Worm (Caenorhabditis elegans) whole organism, midembryonic: Measurements from ENCODE around the gene mdt-20.

Experiments used
- T22C8.4 ChIP-seq: fragments of 200-800 bp; sonication (Bioruptor generic); IDR thresholded peaks from 2 replicates; pipeline ENCODE4 v1.3.6; 2022; ENCODE audit warnings: missing genetic modification characterization, missing compliant biosample characterization
- cog-1 ChIP-seq: sonication (generic microtip); optimal IDR thresholded peaks from 2 replicates; lab custom pipeline; 2016; ENCODE audit warnings: missing genetic modification characterization, missing compliant biosample characterization
- flt-1 ChIP-seq: fragments of 200-800 bp; sonication (Bioruptor generic); IDR thresholded peaks from 2 replicates; pipeline ENCODE4 v1.3.6; 2022; ENCODE audit warnings: missing genetic modification characterization, missing compliant biosample characterization
- klf-2 ChIP-seq: fragments of 200-800 bp; sonication (Bioruptor generic); conservative IDR thresholded peaks from 2 replicates; pipeline ENCODE4 v1.3.6; 2022; ENCODE audit warnings: missing genetic modification reagents, missing genetic modification characterization, missing compliant biosample characterization
- med-1 ChIP-seq: sonication (generic microtip); optimal IDR thresholded peaks from 2 replicates; lab custom pipeline; 2017; ENCODE audit warnings: missing genetic modification characterization, mild to moderate bottlenecking, missing compliant biosample characterization, antibody characterized with exemption, missing genetic modification reagents; ENCODE audit not compliant: insufficient read depth
- ref-1 ChIP-seq: fragments of 200-800 bp; sonication (Bioruptor generic); conservative IDR thresholded peaks from 2 replicates; pipeline ENCODE4 v1.3.6; 2022; ENCODE audit warnings: missing genetic modification reagents, missing genetic modification characterization, missing compliant biosample characterization
- tab-1 ChIP-seq: fragments of 200-800 bp; sonication (Bioruptor generic); IDR thresholded peaks from 2 replicates; pipeline ENCODE4 v1.3.6; 2022; ENCODE audit warnings: missing genetic modification characterization, missing compliant biosample characterization
- ztf-23 ChIP-seq: fragments of 200-800 bp; sonication (Bioruptor generic); IDR thresholded peaks from 2 replicates; pipeline ENCODE4 v1.3.6; 2022; ENCODE audit warnings: missing genetic modification reagents, missing genetic modification characterization, missing compliant biosample characterization
- ztf-29 ChIP-seq: fragments of 200-800 bp; sonication (Bioruptor generic); IDR thresholded peaks from 2 replicates; pipeline ENCODE4 v1.3.6; 2022; ENCODE audit warnings: missing genetic modification reagents, missing genetic modification characterization, missing compliant biosample characterization

Gene mdt-20

DNA sequence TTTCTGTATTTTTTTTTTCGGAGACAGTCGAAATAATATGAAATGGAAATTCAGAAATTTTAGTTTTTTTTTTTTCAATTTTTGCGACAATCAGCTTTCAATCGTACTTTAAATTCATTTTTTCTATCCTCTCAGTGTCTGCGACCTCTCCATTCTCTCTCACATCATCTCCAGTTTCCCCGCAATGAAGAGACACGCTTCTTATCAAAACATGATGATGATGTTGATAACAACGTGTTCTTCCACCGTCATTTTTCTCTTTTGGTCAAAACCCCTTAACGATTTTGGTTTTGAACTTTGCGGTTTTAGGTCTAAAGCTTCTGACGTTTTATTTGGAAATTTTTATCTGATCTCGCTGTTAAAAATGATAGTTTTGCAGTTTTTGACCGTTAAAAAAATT lies 21.7 kb downstream of the mdt-20 start:
- no peak for TF ChIP-seq tab-1 (GFP tag; lab: Robert Waterston, UW)
- no peak for TF ChIP-seq klf-2
- TF ChIP-seq ref-1, result no peak
- no peak for TF ChIP-seq ztf-29 (GFP tag; lab: Robert Waterston, UW)
- no peak for TF ChIP-seq flt-1 (GFP tag; lab: Robert Waterston, UW)
- no peak for TF ChIP-seq ztf-23 (GFP tag; lab: Robert Waterston, UW)
- no peak for TF ChIP-seq med-1 (GFP tag; lab: Kevin White, UChicago)
- no peak for TF ChIP-seq cog-1 (tag; lab: Kevin White, UChicago)
- no peak for TF ChIP-seq T22C8.4 (GFP tag; lab: Robert Waterston, UW)

DNA sequence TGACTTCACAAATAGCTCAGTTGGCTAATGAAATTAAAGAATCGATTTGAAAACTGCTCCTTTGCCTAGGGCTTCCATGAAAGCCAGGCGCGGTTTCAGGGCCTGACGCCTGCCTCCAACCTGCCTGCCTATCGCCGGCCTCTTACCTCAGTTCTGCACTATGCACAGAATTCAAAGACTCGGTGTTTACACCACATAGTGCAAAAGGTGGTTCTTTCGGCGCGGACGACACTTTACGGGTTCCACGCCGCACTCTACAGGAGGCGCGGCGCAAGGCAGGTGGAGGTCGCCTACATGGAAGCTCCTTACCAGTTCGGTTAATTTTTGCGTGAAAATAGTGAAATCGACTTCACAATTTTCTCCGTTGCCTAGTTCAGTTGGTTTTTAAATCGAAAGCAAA lies 22.2 kb downstream of the mdt-20 start:
- TF ChIP-seq cog-1 (tag; lab: Kevin White, UChicago) (no peak), flt-1 (GFP tag; lab: Robert Waterston, UW) (no peak), tab-1 (GFP tag; lab: Robert Waterston, UW) (no peak), med-1 (GFP tag; lab: Kevin White, UChicago) (no peak), ztf-29 (GFP tag; lab: Robert Waterston, UW) (no peak), ztf-23 (GFP tag; lab: Robert Waterston, UW) (no peak), ref-1 (no peak), klf-2 (no peak), T22C8.4 (GFP tag; lab: Robert Waterston, UW) (no peak)

DNA sequence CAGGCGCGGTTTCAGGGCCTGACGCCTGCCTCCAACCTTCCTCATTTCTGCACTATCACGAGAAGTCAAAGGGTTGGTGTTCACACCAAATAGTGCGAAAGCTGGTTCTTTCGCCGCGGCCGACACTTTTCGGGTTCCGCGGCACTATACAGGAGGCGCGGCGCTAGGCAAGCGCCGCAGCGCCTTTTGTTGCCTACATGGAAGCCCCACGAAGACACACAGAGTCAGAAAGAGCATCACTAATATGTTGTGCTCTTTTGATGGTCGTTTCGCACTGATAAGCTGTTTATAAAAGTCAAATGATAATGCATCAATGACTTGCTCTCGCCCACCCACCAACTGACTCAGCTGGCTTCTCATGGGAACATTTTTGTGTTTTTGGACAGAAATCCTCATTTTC lies 24.3 kb downstream of the mdt-20 start:
- TF ChIP-seq ztf-23 (GFP tag; lab: Robert Waterston, UW) (no peak), cog-1 (tag; lab: Kevin White, UChicago) (no peak), T22C8.4 (GFP tag; lab: Robert Waterston, UW) (no peak), flt-1 (GFP tag; lab: Robert Waterston, UW) (no peak), klf-2 (no peak), med-1 (GFP tag; lab: Kevin White, UChicago) (no peak), ref-1 (no peak), ztf-29 (GFP tag; lab: Robert Waterston, UW) (no peak), tab-1 (GFP tag; lab: Robert Waterston, UW) (no peak)

DNA sequence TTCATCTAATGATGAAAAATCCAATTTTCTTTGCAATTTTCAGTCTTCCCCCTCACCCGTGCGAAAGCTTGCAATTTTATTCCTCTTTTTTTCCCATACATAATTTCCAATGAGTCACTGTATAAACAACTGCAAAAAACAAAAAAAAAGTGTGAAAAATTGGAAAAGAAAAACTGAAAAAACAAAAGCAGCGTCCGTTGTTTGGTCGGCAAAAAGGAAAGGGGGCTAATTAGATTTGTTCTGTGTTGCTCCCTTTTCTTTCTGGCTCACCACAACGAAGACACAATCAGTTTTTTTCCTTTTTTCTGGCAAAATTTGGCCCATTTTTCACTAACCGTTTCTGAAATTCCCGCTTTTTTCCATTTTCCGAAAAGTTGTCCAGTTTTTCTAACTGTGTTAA lies 24.8 kb downstream of the mdt-20 start:
- TF ChIP-seq tab-1 (GFP tag; lab: Robert Waterston, UW) (no peak), T22C8.4 (GFP tag; lab: Robert Waterston, UW) (no peak), ztf-29 (GFP tag; lab: Robert Waterston, UW) (no peak), flt-1 (GFP tag; lab: Robert Waterston, UW) (no peak), med-1 (GFP tag; lab: Kevin White, UChicago) (no peak), klf-2 (no peak), ztf-23 (GFP tag; lab: Robert Waterston, UW) (no peak), cog-1 (tag; lab: Kevin White, UChicago) (no peak), ref-1 (no peak)

DNA sequence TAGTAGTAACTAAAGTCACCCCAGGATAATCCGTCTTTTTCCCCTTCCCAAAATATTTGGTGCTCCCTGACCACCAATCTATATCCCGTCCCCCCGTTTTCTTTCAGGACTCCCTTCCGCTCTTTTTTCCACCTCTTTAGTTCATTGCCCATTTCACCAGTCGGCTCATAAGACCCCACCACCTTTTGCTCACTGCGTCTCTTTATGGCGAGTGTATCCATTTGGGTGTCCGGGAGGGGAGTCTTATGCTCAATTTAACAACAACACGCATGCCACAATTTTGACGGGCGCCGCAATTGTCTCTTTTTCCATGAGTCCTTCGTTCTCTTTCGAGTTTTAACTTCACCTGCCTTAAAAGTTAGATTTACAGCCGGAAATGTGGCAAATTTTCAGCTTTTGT lies 25.6 kb downstream of the mdt-20 start:
- TF ChIP-seq flt-1 (GFP tag; lab: Robert Waterston, UW) (no peak), klf-2 (no peak), ref-1 (no peak), cog-1 (tag; lab: Kevin White, UChicago) (no peak), ztf-23 (GFP tag; lab: Robert Waterston, UW) (no peak)

DNA sequence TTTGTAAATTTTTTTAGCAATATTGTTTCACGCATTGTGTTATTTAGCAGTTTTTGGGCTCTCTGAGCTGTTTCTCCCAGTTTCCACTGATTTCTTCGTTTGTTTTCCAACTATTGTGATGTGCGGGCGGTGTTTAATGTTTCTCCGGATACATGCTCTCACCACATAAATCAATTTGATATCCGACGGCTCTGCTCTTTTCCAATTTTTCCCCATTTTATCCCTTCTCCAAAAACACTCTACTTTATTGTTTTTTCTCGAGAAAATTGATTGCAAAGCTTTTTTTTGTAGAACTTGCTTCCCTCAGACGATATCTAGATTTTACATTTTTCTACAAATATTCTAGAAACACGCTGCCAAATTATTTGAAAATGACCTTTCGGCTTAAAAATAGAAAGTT lies 27.9 kb downstream of the mdt-20 start:
- no peak for TF ChIP-seq ztf-23 (GFP tag; lab: Robert Waterston, UW)
- TF ChIP-seq med-1 (GFP tag; lab: Kevin White, UChicago), result no peak
- TF ChIP-seq cog-1 (tag; lab: Kevin White, UChicago), result no peak
- TF ChIP-seq ref-1, result no peak
- no peak for TF ChIP-seq T22C8.4 (GFP tag; lab: Robert Waterston, UW)
- TF ChIP-seq ztf-29 (GFP tag; lab: Robert Waterston, UW), result no peak
- no peak for TF ChIP-seq klf-2
- no peak for TF ChIP-seq tab-1 (GFP tag; lab: Robert Waterston, UW)
- no peak for TF ChIP-seq flt-1 (GFP tag; lab: Robert Waterston, UW)

DNA sequence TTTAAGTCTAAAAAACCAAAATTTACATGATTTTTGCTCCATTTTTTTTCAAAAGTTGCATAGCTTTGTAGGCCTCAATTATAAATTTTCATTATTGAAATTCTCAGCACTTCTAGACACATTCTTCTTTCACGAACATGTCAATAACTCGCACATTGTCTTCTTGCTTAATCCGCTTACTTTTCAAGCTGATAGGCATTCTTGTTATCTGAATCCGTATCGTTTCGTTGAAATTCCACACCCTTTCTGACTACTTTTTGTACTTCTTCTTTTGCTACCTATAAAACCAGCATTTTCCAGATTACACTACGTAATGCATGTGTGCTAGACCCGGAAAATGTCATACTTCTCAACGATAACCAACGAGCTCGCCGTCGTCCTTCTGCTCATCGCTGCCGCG lies 28.7 kb downstream of the mdt-20 start, which contains the start of gene W09G12.9:
Gene W09G12.9 (plus strand): TSS at position 301 of the 400 bp plus-strand sequence.
- no peak for TF ChIP-seq ztf-29 (GFP tag; lab: Robert Waterston, UW)
- no peak for TF ChIP-seq ztf-23 (GFP tag; lab: Robert Waterston, UW)
- TF ChIP-seq ref-1, result no peak
- no peak for TF ChIP-seq flt-1 (GFP tag; lab: Robert Waterston, UW)
- no peak for TF ChIP-seq med-1 (GFP tag; lab: Kevin White, UChicago)
- no peak for TF ChIP-seq klf-2
- no peak for TF ChIP-seq T22C8.4 (GFP tag; lab: Robert Waterston, UW)
- TF ChIP-seq cog-1 (tag; lab: Kevin White, UChicago), result no peak
- no peak for TF ChIP-seq tab-1 (GFP tag; lab: Robert Waterston, UW)

DNA sequence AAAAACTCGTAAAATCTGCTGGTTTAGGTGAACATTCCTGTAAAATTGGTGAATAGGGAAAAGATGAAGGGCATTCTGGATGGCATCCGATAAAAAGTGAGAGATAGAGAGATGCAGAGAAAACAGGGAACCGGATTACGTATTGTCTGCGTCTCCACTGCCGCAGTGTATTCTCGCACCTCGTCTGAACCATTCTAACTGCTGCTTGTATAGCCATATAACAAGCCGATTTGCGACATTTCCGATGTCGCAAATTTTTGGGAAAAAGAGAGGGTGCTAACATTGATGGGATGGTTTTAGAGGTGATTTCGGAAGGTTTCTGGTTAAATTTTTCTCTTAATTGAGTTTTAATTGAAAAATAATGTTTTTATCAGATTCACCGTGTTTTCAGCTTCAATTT lies 33.6 kb downstream of the mdt-20 start, which contains the start of gene W09G12.10:
Gene W09G12.10 (minus strand): TSS at position 121 of the 400 bp plus-strand sequence.
- TF ChIP-seq ztf-23 (GFP tag; lab: Robert Waterston, UW) (no peak), ztf-29 (GFP tag; lab: Robert Waterston, UW) (no peak), ref-1 (no peak), flt-1 (GFP tag; lab: Robert Waterston, UW) (no peak), cog-1 (tag; lab: Kevin White, UChicago) (no peak), tab-1 (GFP tag; lab: Robert Waterston, UW) (no peak), T22C8.4 (GFP tag; lab: Robert Waterston, UW) (no peak), klf-2 (no peak)

DNA sequence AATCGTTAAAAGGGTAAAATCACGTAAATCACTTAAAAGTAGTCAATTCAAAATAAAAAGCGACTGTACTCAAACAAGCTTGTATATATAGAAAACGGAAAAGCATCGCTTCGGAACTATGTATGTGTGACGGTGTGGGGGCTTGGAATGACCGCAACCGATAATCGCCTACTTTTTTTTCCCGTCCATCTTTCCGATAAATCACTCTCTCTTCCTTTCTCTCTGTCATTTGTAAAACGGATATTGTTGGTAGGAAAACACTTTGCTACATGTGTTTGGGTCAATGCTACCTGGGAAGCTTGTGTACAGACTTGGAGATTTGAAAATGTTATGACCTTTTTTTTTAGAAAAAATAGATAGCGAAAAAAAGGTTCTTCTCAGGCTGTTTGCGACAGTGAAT lies 37.2 kb downstream of the mdt-20 start:
- TF ChIP-seq med-1 (GFP tag; lab: Kevin White, UChicago) (no peak), ztf-29 (GFP tag; lab: Robert Waterston, UW) (no peak), klf-2 (no peak), T22C8.4 (GFP tag; lab: Robert Waterston, UW) (no peak), flt-1 (GFP tag; lab: Robert Waterston, UW) (no peak), tab-1 (GFP tag; lab: Robert Waterston, UW) (no peak)
